Worm (Caenorhabditis elegans) whole organism, L4 larva: ENCODE results near the gene tbc-17.

Experiments used
- D1046.2 ChIP-seq: fragments of 200-800 bp; sonication (Bioruptor generic); IDR thresholded peaks from 2 replicates; pipeline ENCODE4 v1.3.6; 2022; ENCODE audit warnings: missing genetic modification characterization, missing compliant biosample characterization
- F49E8.2 ChIP-seq: sonication (generic microtip); optimal IDR thresholded peaks from 2 replicates; lab custom pipeline; 2016; ENCODE audit warnings: missing compliant biosample characterization, mild to moderate bottlenecking, missing genetic modification characterization, borderline replicate concordance
- ZK546.5 ChIP-seq, 2 experiments: sonication (generic microtip); optimal IDR thresholded peaks; 2 replicates each; lab custom pipeline; 2017; ENCODE audit warnings: missing biosample characterization in 2 of 2, missing genetic modification characterization in 2 of 2
- dpl-1 ChIP-seq: fragments of 150-350 bp; optimal IDR thresholded peaks from 2 replicates; lab custom pipeline; 2014; ENCODE audit warnings: missing biosample characterization, missing genetic modification reagents, missing genetic modification characterization
- fkh-10 ChIP-seq: fragments of 150-350 bp; optimal IDR thresholded peaks from 2 replicates; lab custom pipeline; 2014; ENCODE audit warnings: missing biosample characterization, missing genetic modification reagents, missing genetic modification characterization
- fos-1 ChIP-seq: fragments of 150-350 bp; optimal IDR thresholded peaks from 2 replicates; lab custom pipeline; 2014; ENCODE audit warnings: missing biosample characterization, missing genetic modification characterization
- lim-7 ChIP-seq: fragments of 200-800 bp; sonication (Bioruptor generic); IDR thresholded peaks from 2 replicates; pipeline ENCODE4 v1.3.6; 2022; ENCODE audit warnings: missing genetic modification characterization, missing compliant biosample characterization
- lin-15B ChIP-seq: fragments of 150-350 bp; sonication (generic microtip); optimal IDR thresholded peaks from 3 replicates; lab custom pipeline; 2014; ENCODE audit warnings: missing biosample characterization, missing genetic modification characterization
- lir-3 ChIP-seq: sonication (generic microtip); optimal IDR thresholded peaks from 2 replicates; lab custom pipeline; 2016; ENCODE audit warnings: mild to moderate bottlenecking, missing genetic modification characterization, missing compliant biosample characterization
- madf-5 ChIP-seq, 2 experiments: fragments of 200-800 bp; sonication (Bioruptor generic); IDR thresholded peaks; 2 replicates each; pipeline ENCODE4 v1.3.6; 2022; ENCODE audit warnings: missing compliant biosample characterization in 2 of 2, missing genetic modification characterization in 2 of 2
- mdl-1 ChIP-seq, 2 experiments: fragments of 150-350 bp in 1 of 2; sonication (generic microtip) in 1 of 2; optimal IDR thresholded peaks; 2 replicates each; lab custom pipeline; 2014 to 2017; ENCODE audit warnings: missing biosample characterization in 2 of 2, missing genetic modification characterization in 2 of 2
- nhr-11 ChIP-seq: fragments of 150-350 bp; optimal IDR thresholded peaks from 2 replicates; lab custom pipeline; 2014; ENCODE audit warnings: missing biosample characterization, missing genetic modification characterization
- nhr-28 ChIP-seq: fragments of 150-350 bp; optimal IDR thresholded peaks from 2 replicates; lab custom pipeline; 2014; ENCODE audit warnings: missing biosample characterization, missing genetic modification characterization
- sdz-12 ChIP-seq: fragments of 200-800 bp; sonication (Bioruptor generic); optimal IDR thresholded peaks from 2 replicates; lab custom pipeline; 2018; ENCODE audit warnings: mild to moderate bottlenecking, missing genetic modification characterization, missing compliant biosample characterization
- set-16 ChIP-seq: fragments of 200-800 bp; sonication (Bioruptor generic); IDR thresholded peaks from 2 replicates; pipeline ENCODE4 v1.3.6; 2022; ENCODE audit warnings: missing genetic modification reagents, missing genetic modification characterization, missing compliant biosample characterization
- ztf-7 ChIP-seq: fragments of 150-350 bp; optimal IDR thresholded peaks from 2 replicates; lab custom pipeline; 2014; ENCODE audit warnings: missing biosample characterization, missing genetic modification characterization

tbc-17 gene

DNA sequence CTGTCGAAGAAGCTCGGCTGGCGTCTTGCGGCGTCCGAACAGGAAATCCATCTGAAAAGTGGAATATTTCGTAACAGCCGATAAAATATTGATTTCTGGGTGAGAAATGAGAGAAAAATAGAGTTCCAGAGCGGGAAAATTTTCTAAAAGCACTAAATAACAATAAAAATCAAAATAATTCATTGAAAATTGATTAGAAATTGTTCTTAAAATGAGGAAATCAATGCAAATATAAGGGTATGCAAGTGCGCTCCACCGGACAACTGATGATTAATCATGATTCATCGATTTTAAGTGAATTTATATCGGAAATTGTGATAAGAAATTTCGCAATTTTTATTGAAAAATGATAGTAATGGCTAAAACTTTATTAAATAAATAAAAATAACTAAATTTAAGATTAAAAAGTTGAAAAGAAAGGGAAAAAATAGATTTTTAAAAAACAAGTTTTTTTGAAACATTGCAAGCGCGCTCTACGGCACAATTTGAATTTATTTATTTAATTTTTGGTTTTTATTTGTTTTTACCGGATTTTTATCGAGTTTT, 74.0 kb downstream of the tbc-17 start, which contains the start of the genes vps-2 and tiar-2 (continued):
- TF ChIP-seq sdz-12 (no peak), fos-1 (peak; percentile 75), mdl-1 (tag; optimal IDR thresholded peaks at IDR 0.05; lab: Kevin White, UChicago) (no peak), dpl-1 (GFP tag; lab: Kevin White, UChicago) (peak; percentile 72)

DNA sequence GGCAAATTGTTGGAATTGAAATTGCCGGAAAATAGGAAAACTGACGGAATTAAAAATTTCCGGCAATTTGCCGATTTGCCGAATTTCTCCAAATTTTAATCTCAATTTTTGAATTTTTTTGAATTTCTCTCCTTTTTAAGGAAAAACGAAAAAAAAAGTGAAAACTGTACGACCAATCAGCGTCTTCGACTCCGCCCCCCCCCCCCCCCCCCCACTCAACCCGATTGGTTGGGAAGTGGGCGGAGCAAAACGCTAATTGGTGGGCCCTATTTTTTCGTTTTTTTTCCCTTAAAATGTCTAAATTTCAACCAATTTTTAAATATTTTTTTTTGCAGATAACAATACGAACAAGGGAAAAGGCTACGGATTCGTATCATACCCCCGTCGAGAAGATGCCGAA, 75.7 kb downstream of the tbc-17 start:
- TF ChIP-seq ztf-7 (tag; lab: Kevin White, UChicago) (no peak), fkh-10 (no peak), set-16 (GFP tag; lab: Robert Waterston, UW) (peak; percentile 73)
- TF ChIP-seq, all 104 proteins: peak for 1

DNA sequence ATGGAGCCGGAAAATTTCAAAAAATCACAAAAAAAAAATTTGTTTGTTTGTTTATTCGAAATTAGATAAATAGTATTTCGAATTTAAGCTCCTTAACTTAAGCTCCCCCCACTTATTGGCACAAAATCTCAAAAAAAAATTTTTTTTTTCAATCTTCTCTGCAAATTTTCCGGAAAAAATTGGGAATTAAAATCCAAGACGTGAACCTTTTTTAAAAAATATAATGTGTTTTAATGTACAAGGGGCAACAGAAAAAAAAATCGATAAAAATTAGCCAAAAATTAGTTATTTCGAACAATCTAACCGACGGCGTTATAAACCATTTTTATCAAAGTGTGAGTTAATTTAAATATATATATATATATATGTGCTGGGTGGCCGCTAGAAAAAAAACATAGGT, 80.2 kb downstream of the tbc-17 start, which contains the start of gene Y46G5A.14:
Y46G5A.14 (plus strand) TSS at position 301 of the 400 bp plus-strand sequence.
- TF ChIP-seq lim-7 (GFP tag; lab: Robert Waterston, UW) = no peak
- no peak for TF ChIP-seq madf-5 (GFP tag; IDR thresholded peaks at IDR 0.05; lab: Robert Waterston, UW)
- no peak for TF ChIP-seq lin-15B (tag; lab: Kevin White, UChicago)
- TF ChIP-seq fos-1 = no peak
- no peak for TF ChIP-seq nhr-28 (tag; lab: Kevin White, UChicago)
- TF ChIP-seq sdz-12 = no peak
- no peak for TF ChIP-seq F49E8.2
- TF ChIP-seq ZK546.5 (tag; optimal IDR thresholded peaks at IDR 0.05; lab: Kevin White, UChicago) = no peak
- no peak for TF ChIP-seq D1046.2
- no peak for TF ChIP-seq lir-3
- no peak for TF ChIP-seq nhr-11 (tag; lab: Kevin White, UChicago)
